Fruit fly (Drosophila melanogaster): Measurements from ENCODE around the gene CG32269.

The CG32269 gene

dm6 chr3L:3239785-3240596 lies 31.2 kb upstream of the CG32269 start:
- TF ChIP-seq CG17806 (tag; optimal IDR thresholded peaks at IDR 0.05) (no peak), CG4496 (GFP tag; IDR thresholded peaks at IDR 0.05) (0 out of 3 replicates have a peak, but pooled peaks have one; percentile 5), Pif1B (GFP tag; optimal IDR thresholded peaks at IDR 0.05) (peak; percentile 68), EcR (GFP tag; optimal IDR thresholded peaks at IDR 0.05) (peak; percentile 94), CG8159 (tag; optimal IDR thresholded peaks at IDR 0.05) (no peak), Snoo (tag; optimal IDR thresholded peaks at IDR 0.05) (peak; percentile 46), CG15710 (tag; optimal IDR thresholded peaks at IDR 0.05) (peak; percentile 60), fd96Ca (GFP tag; IDR thresholded peaks at IDR 0.05) (no peak), CG9948 (tag; optimal IDR thresholded peaks at IDR 0.05) (peak; percentile 66), CG34367 (tag; optimal IDR thresholded peaks at IDR 0.05) (peak; percentile 83), CG8301 (tag; optimal IDR thresholded peaks at IDR 0.05) (no peak), D1 (tag; optimal IDR thresholded peaks at IDR 0.05) (peak; percentile 40), rn (GFP tag; IDR thresholded peaks at IDR 0.05) (no peak)

- TF ChIP-seq CG8301 (tag; optimal IDR thresholded peaks at IDR 0.05) (no peak), CG4496 (GFP tag; IDR thresholded peaks at IDR 0.05) (peak; percentile 39; the same call in 1 of the 3 replicates), rn (GFP tag; IDR thresholded peaks at IDR 0.05) (no peak), Pif1B (GFP tag; optimal IDR thresholded peaks at IDR 0.05) (no peak), CG15710 (tag; optimal IDR thresholded peaks at IDR 0.05) (no peak), CG32121 (GFP tag; IDR thresholded peaks at IDR 0.05) (no peak), CG34367 (tag; optimal IDR thresholded peaks at IDR 0.05) (no peak), CG10348 (GFP tag; IDR thresholded peaks at IDR 0.05) (no peak), fd96Ca (GFP tag; IDR thresholded peaks at IDR 0.05) (no peak), EcR (GFP tag; optimal IDR thresholded peaks at IDR 0.05) (no peak), Pif1A (GFP tag; optimal IDR thresholded peaks at IDR 0.05) (no peak), Ets98B (GFP tag; IDR thresholded peaks at IDR 0.05) (no peak), D1 (tag; optimal IDR thresholded peaks at IDR 0.05) (no peak), CG17806 (tag; optimal IDR thresholded peaks at IDR 0.05) (no peak), CG8159 (tag; optimal IDR thresholded peaks at IDR 0.05) (peak; percentile 8), gl (tag; optimal IDR thresholded peaks at IDR 0.05) (peak; percentile 26), CG12605 (GFP tag; IDR thresholded peaks at IDR 0.05) (no peak), Snoo (tag; optimal IDR thresholded peaks at IDR 0.05) (no peak), CG14655 (GFP tag; optimal IDR thresholded peaks at IDR 0.05) (no peak), CG9948 (tag; optimal IDR thresholded peaks at IDR 0.05) (no peak), CG13204 (GFP tag; optimal IDR thresholded peaks at IDR 0.05) (no peak)
These were observed 30.4 kb upstream of the CG32269 start, which contains the start of gene CG17746 for dm6 chr3L:3239033-3239752. CG17746 (minus strand) TSS chr3L:3239578.

dm6 chr3L:3236319-3236718 lies 27.5 kb upstream of the CG32269 start:
- TF ChIP-seq EcR (GFP tag; optimal IDR thresholded peaks at IDR 0.05) (peak; percentile 45), fd96Ca (GFP tag; IDR thresholded peaks at IDR 0.05) (no peak), gl (tag; optimal IDR thresholded peaks at IDR 0.05) (no peak), CG14655 (GFP tag; optimal IDR thresholded peaks at IDR 0.05) (no peak)

- 0 out of 2 replicates have a peak, but pooled peaks have one; percentile 0 for TF ChIP-seq CG32121 (GFP tag; IDR thresholded peaks at IDR 0.05)
- no peak for TF ChIP-seq fd96Ca (GFP tag; IDR thresholded peaks at IDR 0.05)
- no peak for TF ChIP-seq CG14655 (GFP tag; optimal IDR thresholded peaks at IDR 0.05)
- peak; percentile 4; the same call in 1 of the 2 replicates for TF ChIP-seq Ets98B (GFP tag; IDR thresholded peaks at IDR 0.05)
These were observed 17.6 kb upstream of the CG32269 start for dm6 chr3L:3226458-3226783.

- TF ChIP-seq Pif1B (GFP tag; optimal IDR thresholded peaks at IDR 0.05) (no peak), CG17806 (tag; optimal IDR thresholded peaks at IDR 0.05) (peak; percentile 22), rn (GFP tag; IDR thresholded peaks at IDR 0.05) (0 out of 2 replicates have a peak, but pooled peaks have one; percentile 8), CG4496 (GFP tag; IDR thresholded peaks at IDR 0.05) (peak; percentile 58), CG32121 (GFP tag; IDR thresholded peaks at IDR 0.05) (peak; percentile 50; the same call in 1 of the 2 replicates), CG34367 (tag; optimal IDR thresholded peaks at IDR 0.05) (peak; percentile 19), Snoo (tag; optimal IDR thresholded peaks at IDR 0.05) (no peak), CG9948 (tag; optimal IDR thresholded peaks at IDR 0.05) (no peak), fd96Ca (GFP tag; IDR thresholded peaks at IDR 0.05) (peak; percentile 76; the same call in 2 of the 3 replicates), CG12605 (GFP tag; IDR thresholded peaks at IDR 0.05) (peak; percentile 59), CG8159 (tag; optimal IDR thresholded peaks at IDR 0.05) (no peak), CG13204 (GFP tag; optimal IDR thresholded peaks at IDR 0.05) (peak; percentile 63), EcR (GFP tag; optimal IDR thresholded peaks at IDR 0.05) (peak; percentile 53), CG8301 (tag; optimal IDR thresholded peaks at IDR 0.05) (peak; percentile 16), CG15710 (tag; optimal IDR thresholded peaks at IDR 0.05) (peak; percentile 42), gl (tag; optimal IDR thresholded peaks at IDR 0.05) (peak; percentile 62), Pif1A (GFP tag; optimal IDR thresholded peaks at IDR 0.05) (no peak), CG10348 (GFP tag; IDR thresholded peaks at IDR 0.05) (no peak), CG14655 (GFP tag; optimal IDR thresholded peaks at IDR 0.05) (peak; percentile 52), D1 (tag; optimal IDR thresholded peaks at IDR 0.05) (no peak), Ets98B (GFP tag; IDR thresholded peaks at IDR 0.05) (peak; percentile 65)
These were observed 17.1 kb upstream of the CG32269 start for dm6 chr3L:3225769-3226457.
